Worm (Caenorhabditis elegans) whole organism, young adult: Measurements from ENCODE around the gene R02F11.12.

Experiments used
- C17E4.6 ChIP-seq: fragments of 200-800 bp; sonication (Bioruptor generic); IDR thresholded peaks from 2 replicates; pipeline ENCODE4 v1.3.6; 2022; ENCODE audit warnings: missing genetic modification reagents, missing genetic modification characterization, missing compliant biosample characterization
- F23B12.7 ChIP-seq: sonication (generic microtip); optimal IDR thresholded peaks from 2 replicates; lab custom pipeline; 2017; ENCODE audit warnings: missing genetic modification characterization, mild to moderate bottlenecking, missing compliant biosample characterization, antibody characterized with exemption, moderate library complexity; ENCODE audit not compliant: insufficient read depth
- F39B2.1 ChIP-seq: fragments of 200-800 bp; sonication (Bioruptor generic); IDR thresholded peaks from 2 replicates; pipeline ENCODE4 v1.3.6; 2022; ENCODE audit warnings: missing genetic modification reagents, missing genetic modification characterization, missing compliant biosample characterization
- F55B11.4 ChIP-seq: sonication (generic microtip); optimal IDR thresholded peaks from 2 replicates; lab custom pipeline; 2016; ENCODE audit warnings: missing compliant biosample characterization, missing genetic modification characterization, borderline replicate concordance; ENCODE audit not compliant: insufficient read depth
- K12H6.12 ChIP-seq: fragments of 200-800 bp; sonication (Bioruptor generic); optimal IDR thresholded peaks from 2 replicates; lab custom pipeline; 2018; ENCODE audit warnings: mild to moderate bottlenecking, missing genetic modification characterization, missing compliant biosample characterization
- Y53G8AR.9 ChIP-seq: fragments of 200-800 bp; sonication (Bioruptor generic); conservative IDR thresholded peaks from 2 replicates; pipeline ENCODE4 v1.3.6; 2022; ENCODE audit warnings: missing genetic modification reagents, missing genetic modification characterization, missing compliant biosample characterization
- Y56A3A.18 ChIP-seq: fragments of 200-800 bp; sonication (Bioruptor generic); IDR thresholded peaks from 2 replicates; pipeline ENCODE4 v1.3.6; 2022; ENCODE audit warnings: missing genetic modification reagents, missing genetic modification characterization, missing compliant biosample characterization
- aptf-3 ChIP-seq: fragments of 200-800 bp; sonication (Bioruptor generic); IDR thresholded peaks from 2 replicates; pipeline ENCODE4 v1.3.6; 2022; ENCODE audit warnings: missing genetic modification characterization, missing compliant biosample characterization
- attf-3 ChIP-seq: fragments of 200-800 bp; sonication (Bioruptor generic); conservative IDR thresholded peaks from 2 replicates; pipeline ENCODE4 v1.3.6; 2022; ENCODE audit warnings: missing genetic modification reagents, missing genetic modification characterization, missing compliant biosample characterization
- cebp-1 ChIP-seq, 2 experiments: fragments of 200-800 bp in 1 of 2; sonication (Bioruptor generic) in 1 of 2; sonication (generic microtip) in 1 of 2; IDR thresholded peaks in 1 of 2; optimal IDR thresholded peaks in 1 of 2; 2 replicates each; pipeline versions ENCODE4 v1.3.6 to Lab custom; 2017 to 2022; ENCODE audit warnings: missing compliant biosample characterization in 2 of 2, missing genetic modification characterization in 2 of 2, mild to moderate bottlenecking in 1 of 2, missing genetic modification reagents in 1 of 2, moderate library complexity in 1 of 2
- ceh-100 ChIP-seq: fragments of 200-800 bp; sonication (Bioruptor generic); IDR thresholded peaks from 2 replicates; pipeline ENCODE4 v1.3.6; 2022; ENCODE audit warnings: missing genetic modification reagents, missing genetic modification characterization, missing compliant biosample characterization
- ceh-40 ChIP-seq: fragments of 200-800 bp; sonication (Bioruptor generic); IDR thresholded peaks from 2 replicates; pipeline ENCODE4 v1.3.6; 2022; ENCODE audit warnings: missing genetic modification characterization, missing compliant biosample characterization
- ceh-79 ChIP-seq: sonication (generic microtip); optimal IDR thresholded peaks from 2 replicates; lab custom pipeline; 2017; ENCODE audit warnings: mild to moderate bottlenecking, missing genetic modification characterization, missing compliant biosample characterization
- dox-1 ChIP-seq: fragments of 200-800 bp; sonication (Bioruptor generic); IDR thresholded peaks from 2 replicates; pipeline ENCODE4 v1.3.6; 2022; ENCODE audit warnings: missing genetic modification reagents, missing genetic modification characterization, missing compliant biosample characterization
- dpl-1 ChIP-seq: fragments of 150-350 bp; optimal IDR thresholded peaks from 2 replicates; lab custom pipeline; 2014; ENCODE audit warnings: missing biosample characterization, missing genetic modification reagents, missing genetic modification characterization
- efl-1 ChIP-seq: fragments of 150-350 bp; optimal IDR thresholded peaks from 2 replicates; lab custom pipeline; 2014; ENCODE audit warnings: missing biosample characterization, missing genetic modification reagents, missing genetic modification characterization
- egl-44 ChIP-seq: fragments of 200-800 bp; sonication (Bioruptor generic); IDR thresholded peaks from 2 replicates; pipeline ENCODE4 v1.3.6; 2022; ENCODE audit warnings: missing genetic modification reagents, missing genetic modification characterization, missing compliant biosample characterization
- egrh-3 ChIP-seq: fragments of 200-800 bp; sonication (Bioruptor generic); IDR thresholded peaks from 2 replicates; pipeline ENCODE4 v1.3.6; 2022; ENCODE audit warnings: missing genetic modification reagents, missing genetic modification characterization, missing compliant biosample characterization
- hlh-26 ChIP-seq: fragments of 200-800 bp; sonication (Bioruptor generic); conservative IDR thresholded peaks from 2 replicates; pipeline ENCODE4 v1.3.6; 2022; ENCODE audit warnings: missing genetic modification reagents, missing genetic modification characterization, missing compliant biosample characterization
- lin-26 ChIP-seq: fragments of 200-800 bp; sonication (Bioruptor generic); IDR thresholded peaks from 2 replicates; pipeline ENCODE4 v1.3.6; 2022; ENCODE audit warnings: missing genetic modification reagents, missing genetic modification characterization, missing compliant biosample characterization
- lin-35 ChIP-seq, 3 experiments: fragments of 150-350 bp in 2 of 3; sonication (generic microtip) in 1 of 3; optimal IDR thresholded peaks; 2 replicates each; lab custom pipeline; 2014 to 2018; ENCODE audit warnings: missing biosample characterization in 3 of 3, missing genetic modification characterization in 3 of 3, missing genetic modification reagents in 3 of 3
- lsy-27 ChIP-seq: sonication (generic microtip); optimal IDR thresholded peaks from 2 replicates; lab custom pipeline; 2017; ENCODE audit warnings: missing genetic modification characterization, mild to moderate bottlenecking, missing compliant biosample characterization, antibody characterized with exemption, missing genotype, borderline replicate concordance; ENCODE audit not compliant: insufficient read depth
- madf-3 ChIP-seq: fragments of 200-800 bp; sonication (Bioruptor generic); IDR thresholded peaks from 2 replicates; pipeline ENCODE4 v1.3.6; 2022; ENCODE audit warnings: missing genetic modification reagents, missing genetic modification characterization, missing compliant biosample characterization
- mes-4 ChIP-seq: sonication (generic microtip); optimal IDR thresholded peaks from 2 replicates; lab custom pipeline; 2016; ENCODE audit warnings: missing genotype, missing genetic modification characterization, missing compliant biosample characterization
- nfya-2 ChIP-seq: fragments of 200-800 bp; sonication (Bioruptor generic); IDR thresholded peaks from 2 replicates; pipeline ENCODE4 v1.3.6; 2022; ENCODE audit warnings: missing genetic modification reagents, missing genetic modification characterization, missing compliant biosample characterization
- nfyb-1 ChIP-seq: fragments of 200-800 bp; sonication (Bioruptor generic); IDR thresholded peaks from 2 replicates; pipeline ENCODE4 v1.3.6; 2022; ENCODE audit warnings: missing genetic modification reagents, missing genetic modification characterization, missing compliant biosample characterization
- nhr-80 ChIP-seq: sonication (generic microtip); optimal IDR thresholded peaks from 2 replicates; lab custom pipeline; 2016; ENCODE audit warnings: missing genetic modification characterization, missing compliant biosample characterization
- rec-8 ChIP-seq, 2 experiments: sonication (generic microtip); optimal IDR thresholded peaks; 2 replicates each; lab custom pipeline; 2016; ENCODE audit warnings: mild to moderate bottlenecking in 2 of 2, missing genetic modification characterization in 2 of 2, missing genetic modification reagents in 2 of 2, missing genotype in 2 of 2, missing biosample characterization in 1 of 2, missing compliant biosample characterization in 1 of 2, moderate library complexity in 1 of 2
- sdz-38 ChIP-seq: sonication (generic microtip); optimal IDR thresholded peaks from 2 replicates; lab custom pipeline; 2016; ENCODE audit warnings: missing genotype, missing genetic modification characterization, missing compliant biosample characterization
- sea-2 ChIP-seq: fragments of 200-800 bp; sonication (Bioruptor generic); IDR thresholded peaks from 2 replicates; pipeline ENCODE4 v1.3.6; 2022; ENCODE audit warnings: missing genetic modification characterization, missing compliant biosample characterization
- tbx-9 ChIP-seq: sonication (generic microtip); optimal IDR thresholded peaks from 2 replicates; lab custom pipeline; 2016; ENCODE audit warnings: borderline replicate concordance, missing genetic modification characterization, inconsistent platforms, missing compliant biosample characterization
- xnd-1 ChIP-seq: sonication (generic microtip); optimal IDR thresholded peaks from 2 replicates; lab custom pipeline; 2016; ENCODE audit warnings: missing genotype, missing genetic modification reagents, missing genetic modification characterization, missing compliant biosample characterization
- ztf-28 ChIP-seq: fragments of 200-800 bp; sonication (Bioruptor generic); IDR thresholded peaks from 2 replicates; pipeline ENCODE4 v1.3.6; 2022; ENCODE audit warnings: missing genetic modification reagents, missing genetic modification characterization, missing compliant biosample characterization
- ztf-6 ChIP-seq: fragments of 200-800 bp; sonication (Bioruptor generic); IDR thresholded peaks from 2 replicates; pipeline ENCODE4 v1.3.6; 2022; ENCODE audit warnings: missing genetic modification reagents, missing genetic modification characterization, missing compliant biosample characterization

R02F11.12 gene

DNA sequence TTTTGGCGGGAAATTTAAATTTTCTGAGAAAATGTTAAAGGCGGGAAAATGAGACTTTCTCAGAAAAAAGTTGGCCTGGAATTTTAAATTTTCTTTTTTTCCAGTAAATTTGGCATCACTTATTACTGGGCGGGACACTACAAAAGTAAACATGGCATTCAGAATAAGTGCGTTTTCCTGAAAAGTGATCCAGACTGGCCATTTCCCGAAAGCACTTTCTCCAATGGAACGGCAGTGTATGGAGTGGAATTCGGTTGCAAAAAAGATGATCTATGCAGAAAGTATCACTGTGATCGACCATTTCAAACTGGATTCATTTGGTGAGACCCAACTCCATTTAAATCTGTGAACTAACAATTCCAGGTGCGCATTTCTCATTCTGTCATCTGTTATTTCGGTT lies 2.6 kb upstream of the R02F11.12 start:
- TF ChIP-seq hlh-26 (no peak), rec-8 (tag; optimal IDR thresholded peaks at IDR 0.05; lab: Kevin White, UChicago) (no peak), lin-35 (GFP tag; optimal IDR thresholded peaks at IDR 0.05; lab: Kevin White, UChicago) (no peak), ceh-40 (no peak)
- TF ChIP-seq, all 124 proteins: peak for 0

- no peak for TF ChIP-seq ceh-79 (tag; lab: Kevin White, UChicago)
- TF ChIP-seq sdz-38 (tag; lab: Kevin White, UChicago): no peak
- TF ChIP-seq lin-26 (GFP tag; lab: Robert Waterston, UW): no peak
- TF ChIP-seq, all 124 proteins: peak for 0
Measured at ce11 chrV:4788823-4789222, 1.6 kb upstream of the R02F11.12 start, which contains the start of gene R02F11.10. Gene R02F11.10, plus strand, starts transcription at chrV:4789123.

DNA sequence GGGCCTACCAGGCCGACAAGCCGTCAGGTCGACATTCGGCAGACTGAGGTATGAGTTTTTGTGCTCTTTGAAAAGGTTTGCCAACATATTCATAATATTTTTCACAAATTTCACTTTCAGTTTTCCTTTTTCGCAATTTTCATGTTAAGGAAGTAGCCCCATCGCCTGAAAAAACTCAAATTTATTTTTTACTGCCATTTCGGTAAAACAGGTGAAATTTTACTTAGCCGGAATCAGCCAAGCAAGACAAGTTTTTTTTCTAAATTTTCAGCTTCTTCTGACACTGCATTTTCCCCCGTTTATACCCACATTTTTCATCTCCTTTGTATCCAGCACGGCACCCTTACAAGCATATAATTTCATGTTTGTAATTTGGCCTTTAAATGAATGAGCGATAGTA lies 1.1 kb downstream of the R02F11.12 start, which contains the start of gene R02F11.11:
R02F11.11 (plus strand) TSS at position 301 of the 400 bp plus-strand sequence.
- TF ChIP-seq F23B12.7 (tag; lab: Kevin White, UChicago) (no peak), C17E4.6 (no peak), dpl-1 (GFP tag; lab: Kevin White, UChicago) (no peak), aptf-3 (GFP tag; lab: Robert Waterston, UW) (no peak), ceh-79 (tag; lab: Kevin White, UChicago) (no peak), tbx-9 (tag; lab: Kevin White, UChicago) (no peak), egl-44 (GFP tag; lab: Robert Waterston, UW) (no peak), attf-3 (GFP tag; lab: Robert Waterston, UW) (no peak), xnd-1 (tag; lab: Kevin White, UChicago) (no peak), F55B11.4 (tag; lab: Kevin White, UChicago) (no peak), madf-3 (GFP tag; lab: Robert Waterston, UW) (no peak), Y56A3A.18 (GFP tag; lab: Robert Waterston, UW) (no peak), nhr-80 (tag; lab: Kevin White, UChicago) (no peak), ceh-100 (GFP tag; lab: Robert Waterston, UW) (no peak), K12H6.12 (tag; lab: Kevin White, UChicago) (no peak)

DNA sequence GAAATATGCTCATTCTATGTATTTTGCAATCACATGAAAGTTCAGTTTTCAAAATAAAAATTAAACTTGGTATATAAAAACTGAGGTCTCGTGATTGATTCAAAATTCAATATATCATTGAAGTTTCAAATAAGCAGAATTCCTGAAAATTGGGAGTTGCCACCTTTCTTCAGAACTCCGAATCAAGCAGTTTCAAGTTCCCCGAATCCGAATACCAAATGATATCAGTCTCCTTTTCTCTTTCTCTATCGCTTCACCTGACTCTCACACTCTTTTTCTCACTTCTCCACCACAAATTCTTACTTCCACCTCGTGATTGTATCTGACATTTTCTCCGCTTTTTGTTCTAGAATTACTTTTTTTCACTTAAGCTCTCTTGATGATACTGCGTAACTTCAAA lies 3.8 kb downstream of the R02F11.12 start, which contains the start of gene R02F11.2:
R02F11.2 (plus strand) TSS at position 292 of the 400 bp plus-strand sequence.
- no peak for TF ChIP-seq Y56A3A.18 (GFP tag; lab: Robert Waterston, UW)
- no peak for TF ChIP-seq nfyb-1 (GFP tag; lab: Robert Waterston, UW)
- no peak for TF ChIP-seq nfya-2
- no peak for TF ChIP-seq egrh-3 (GFP tag; lab: Robert Waterston, UW)
- TF ChIP-seq dox-1: no peak
- TF ChIP-seq lsy-27: no peak
- no peak for TF ChIP-seq sdz-38 (tag; lab: Kevin White, UChicago)
- no peak for TF ChIP-seq F39B2.1
- no peak for TF ChIP-seq mes-4 (tag; lab: Kevin White, UChicago)
- no peak for TF ChIP-seq ztf-6
- no peak for TF ChIP-seq Y53G8AR.9 (GFP tag; lab: Robert Waterston, UW)
- TF ChIP-seq sea-2 (GFP tag; lab: Robert Waterston, UW): no peak
- no peak for TF ChIP-seq efl-1 (GFP tag; lab: Kevin White, UChicago)
- no peak for TF ChIP-seq ztf-28 (GFP tag; lab: Robert Waterston, UW)
- no peak for TF ChIP-seq cebp-1 (GFP tag; IDR thresholded peaks at IDR 0.05; lab: Robert Waterston, UW)
- no peak for TF ChIP-seq cebp-1 (tag; optimal IDR thresholded peaks at IDR 0.05; lab: Kevin White, UChicago)
- TF ChIP-seq nhr-80 (tag; lab: Kevin White, UChicago): no peak
